Fruit fly (Drosophila melanogaster): ENCODE measurements around the gene ase.

- TF ChIP-seq CG13775 (GFP tag; optimal IDR thresholded peaks at IDR 0.05) (no peak), E2f2 (GFP tag; IDR thresholded peaks at IDR 0.05) (no peak), gfzf (GFP tag; optimal IDR thresholded peaks at IDR 0.05) (no peak), Hsf (GFP tag; optimal IDR thresholded peaks at IDR 0.05) (no peak), wor (GFP tag; IDR thresholded peaks at IDR 0.05) (no peak), scrt (GFP tag; optimal IDR thresholded peaks at IDR 0.05) (no peak), CG18262 (tag; optimal IDR thresholded peaks at IDR 0.05) (no peak), B-H2 (GFP tag; optimal IDR thresholded peaks at IDR 0.05) (no peak), Hr39 (optimal IDR thresholded peaks at IDR 0.05) (no peak), Kr (GFP tag; optimal IDR thresholded peaks at IDR 0.05) (no peak), Asciz (GFP tag; optimal IDR thresholded peaks at IDR 0.05) (no peak), Dp (GFP tag; optimal IDR thresholded peaks at IDR 0.05) (no peak)
Observed at dm6 chrX:441295-441694, 19.3 kb upstream of the ase start.

Measured in whole organism, embryonic.